Fruit fly (Drosophila melanogaster): ENCODE results near the gene CG5342.

Gene CG5342

dm6 chr3R:11562326-11563109, 16.1 kb upstream of the CG5342 start (continued):
- TF ChIP-seq BtbVII (GFP tag; optimal IDR thresholded peaks at IDR 0.05) (peak; percentile 93), CG9215 (GFP tag; IDR thresholded peaks at IDR 0.05) (peak; percentile 92), Atf3 (GFP tag; optimal IDR thresholded peaks at IDR 0.05) (peak; percentile 49), zf30C (GFP tag; optimal IDR thresholded peaks at IDR 0.05) (no peak), CG7271 (tag; optimal IDR thresholded peaks at IDR 0.05) (peak; percentile 30), CG6272 (GFP tag; IDR thresholded peaks at IDR 0.05) (peak; percentile 82), CG4328 (GFP tag; optimal IDR thresholded peaks at IDR 0.05) (peak; percentile 94), croc (GFP tag; conservative IDR thresholded peaks at IDR 0.05) (peak; percentile 86), Scr (GFP tag; IDR thresholded peaks at IDR 0.05; ENCODE audit: partially characterized antibody) (peak; percentile 23; the same call in 1 of the 2 replicates), D19A (tag; optimal IDR thresholded peaks at IDR 0.05) (peak; percentile 89), dmrt99B (tag; optimal IDR thresholded peaks at IDR 0.05) (peak; percentile 95), CG3407 (GFP tag; optimal IDR thresholded peaks at IDR 0.05) (peak; percentile 73), Taf1 (GFP tag; IDR thresholded peaks at IDR 0.05) (peak; percentile 91), Stat92E (GFP tag; optimal IDR thresholded peaks at IDR 0.05) (peak in 1 of 3 experiments; percentile 67), CG7745 (tag; optimal IDR thresholded peaks at IDR 0.05) (no peak), Dbx (GFP tag; IDR thresholded peaks at IDR 0.05) (peak; percentile 95), CG9932 (GFP tag; IDR thresholded peaks at IDR 0.05) (peak; percentile 94), Gug (GFP tag; IDR thresholded peaks at IDR 0.05) (peak; percentile 92), E2f1 (GFP tag; IDR thresholded peaks at IDR 0.05) (peak; percentile 94), CG2889 (GFP tag; IDR thresholded peaks at IDR 0.05) (peak; percentile 83), sr (GFP tag; IDR thresholded peaks at IDR 0.05) (peak; percentile 74), peb (GFP tag; IDR thresholded peaks at IDR 0.05) (peak; percentile 89), CkIIα-i1 (GFP tag; IDR thresholded peaks at IDR 0.05) (peak; percentile 56), stc (GFP tag; IDR thresholded peaks at IDR 0.05) (peak; percentile 92), CG3726 (GFP tag; IDR thresholded peaks at IDR 0.05) (peak; percentile 81; the same call in 2 of the 3 replicates), CG4617 (GFP tag; optimal IDR thresholded peaks at IDR 0.05; ENCODE audit: borderline replicate concordance) (peak; percentile 70), Atf-2 (GFP tag; optimal IDR thresholded peaks at IDR 0.05) (peak; percentile 83), CG8359 (GFP tag; optimal IDR thresholded peaks at IDR 0.05; ENCODE audit: borderline replicate concordance) (peak; percentile 66), CG13287 (GFP tag; IDR thresholded peaks at IDR 0.05; ENCODE audit: partially characterized antibody) (no peak; the same call in 1 of the 2 replicates), CG4707 (GFP tag; optimal IDR thresholded peaks at IDR 0.05) (peak; percentile 60), disco-r (GFP tag; optimal IDR thresholded peaks at IDR 0.05) (peak; percentile 69), emc (GFP tag; optimal IDR thresholded peaks at IDR 0.05) (peak; percentile 82), CG11504 (tag; optimal IDR thresholded peaks at IDR 0.05) (peak; percentile 95), CG11093 (GFP tag; IDR thresholded peaks at IDR 0.05) (peak; percentile 92), bsh (GFP tag; optimal IDR thresholded peaks at IDR 0.05) (peak; percentile 80 to 89), Adf1 (GFP tag; IDR thresholded peaks at IDR 0.05) (peak; percentile 54), CG3163 (GFP tag; optimal IDR thresholded peaks at IDR 0.05) (peak; percentile 70), CoRest (tag; optimal IDR thresholded peaks at IDR 0.05) (peak; percentile 87), luna (GFP tag; optimal IDR thresholded peaks at IDR 0.05) (peak; percentile 84), crol (GFP tag; IDR thresholded peaks at IDR 0.05) (peak; percentile 10; the same call in 1 of the 2 replicates), CG7357 (GFP tag; IDR thresholded peaks at IDR 0.05) (peak; percentile 86), H15 (GFP tag; IDR thresholded peaks at IDR 0.05) (peak; percentile 91), Ravus (GFP tag; IDR thresholded peaks at IDR 0.05) (peak; percentile 82), CG6813 (GFP tag; optimal IDR thresholded peaks at IDR 0.05) (peak; percentile 91), CG6854 (GFP tag; optimal IDR thresholded peaks at IDR 0.05) (peak; percentile 90), mirr (GFP tag; optimal IDR thresholded peaks at IDR 0.05) (peak; percentile 71), al (GFP tag; IDR thresholded peaks at IDR 0.05) (peak; percentile 92), CG33557 (GFP tag; optimal IDR thresholded peaks at IDR 0.05) (peak; percentile 18), CG12942 (GFP tag; optimal IDR thresholded peaks at IDR 0.05) (peak; percentile 77)

Data from whole organism, embryonic.